Worm (Caenorhabditis elegans): ENCODE measurements around the gene R06F6.12.

Gene R06F6.12

DNA sequence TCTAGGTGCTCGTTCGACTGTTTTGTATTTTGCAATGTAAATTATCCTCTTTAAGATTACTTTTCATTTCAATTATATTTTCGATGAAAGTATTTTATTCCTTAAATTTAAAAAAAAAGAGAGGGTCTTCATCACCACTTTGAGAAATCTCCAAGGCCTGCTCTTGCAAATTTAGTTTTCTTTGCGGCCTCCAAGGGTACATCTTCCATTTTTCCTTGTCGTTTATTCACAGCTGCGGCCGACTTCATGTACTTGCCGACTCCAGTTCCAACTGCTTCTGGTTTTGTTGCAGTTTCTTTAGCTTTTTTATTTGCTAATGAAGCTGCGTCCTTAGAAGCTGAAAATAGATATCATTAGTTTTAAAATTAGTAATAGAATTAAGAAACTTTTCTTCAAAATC, 46.8 kb upstream of the R06F6.12 start:
- no peak for TF ChIP-seq sptf-1 (tag; optimal IDR thresholded peaks at IDR 0.05)
- no peak for TF ChIP-seq blmp-1 (tag; optimal IDR thresholded peaks at IDR 0.05)
- no peak for TF ChIP-seq mls-2 (tag; optimal IDR thresholded peaks at IDR 0.05)
- TF ChIP-seq ceh-43 (GFP tag; optimal IDR thresholded peaks at IDR 0.05): no peak
- no peak for TF ChIP-seq lin-32 (GFP tag; optimal IDR thresholded peaks at IDR 0.05)
- no peak for TF ChIP-seq pha-4 (tag; optimal IDR thresholded peaks at IDR 0.05)
- no peak for TF ChIP-seq lsy-2 (tag; optimal IDR thresholded peaks at IDR 0.05)
- no peak for TF ChIP-seq cnd-1 (tag; optimal IDR thresholded peaks at IDR 0.05)
- TF ChIP-seq ceh-39 (tag; optimal IDR thresholded peaks at IDR 0.05): no peak
- TF ChIP-seq snpc-4 (tag; optimal IDR thresholded peaks at IDR 0.05): no peak
- TF ChIP-seq drap-1 (GFP tag; optimal IDR thresholded peaks at IDR 0.05): no peak
- TF ChIP-seq bed-3 (GFP tag; optimal IDR thresholded peaks at IDR 0.05): no peak
- TF ChIP-seq unc-39 (tag; optimal IDR thresholded peaks at IDR 0.05): no peak
- no peak for TF ChIP-seq nhr-28 (tag; optimal IDR thresholded peaks at IDR 0.05)
- no peak for TF ChIP-seq M03D4.4 (tag; optimal IDR thresholded peaks at IDR 0.05)
- no peak for TF ChIP-seq nhr-76 (tag; optimal IDR thresholded peaks at IDR 0.05)
- no peak for TF ChIP-seq sem-2 (GFP tag; optimal IDR thresholded peaks at IDR 0.05)
- TF ChIP-seq elt-3 (tag; optimal IDR thresholded peaks at IDR 0.05): no peak
- TF ChIP-seq hlh-1 (tag; optimal IDR thresholded peaks at IDR 0.05): no peak
- TF ChIP-seq unc-62 (GFP tag; optimal IDR thresholded peaks at IDR 0.05): no peak

DNA sequence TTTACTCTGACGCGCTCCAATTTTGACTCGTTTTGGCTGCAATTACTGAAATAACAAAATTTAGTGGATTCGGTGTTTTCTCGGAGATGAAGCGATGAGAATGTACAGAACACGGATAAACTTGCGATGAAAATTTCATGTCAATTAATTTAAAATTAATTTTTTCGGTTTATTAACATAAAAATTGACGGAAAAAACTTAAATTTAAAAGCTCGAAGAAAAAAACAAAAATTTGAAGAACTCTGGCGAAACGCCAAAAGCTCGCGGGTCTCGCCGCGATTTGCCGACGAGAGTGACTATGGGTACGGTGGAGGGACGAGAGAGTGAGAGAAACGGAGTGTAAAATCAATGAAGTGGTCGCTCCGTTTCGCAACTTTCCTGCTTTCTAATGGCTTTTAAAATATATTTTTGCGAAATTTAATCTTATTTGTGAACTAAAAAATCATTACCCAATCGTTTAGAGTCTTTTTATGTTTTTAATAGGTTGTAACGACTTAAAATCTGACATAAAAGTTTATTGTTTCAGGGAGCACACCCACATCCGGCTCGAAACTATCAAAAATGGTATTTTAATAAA, 44.9 kb upstream of the R06F6.12 start, which contains the start of the genes gmps-1 and cap-2:
gmps-1 (minus strand) TSS at position 51 of the 577 bp plus-strand sequence.
cap-2 (plus strand) TSS at position 527 of the 577 bp plus-strand sequence.
- TF ChIP-seq nhr-12 (tag; optimal IDR thresholded peaks at IDR 0.05) (no peak), unc-39 (tag; optimal IDR thresholded peaks at IDR 0.05) (no peak), lin-32 (GFP tag; optimal IDR thresholded peaks at IDR 0.05) (no peak), unc-120 (tag; optimal IDR thresholded peaks at IDR 0.05; ENCODE audit: poor library complexity, severe bottlenecking) (peak; percentile 22), drap-1 (GFP tag; optimal IDR thresholded peaks at IDR 0.05) (peak; percentile 31), ces-1 (GFP tag; optimal IDR thresholded peaks at IDR 0.05) (peak; percentile 68), ceh-39 (tag; optimal IDR thresholded peaks at IDR 0.05) (peak; percentile 72), M03D4.4 (tag; optimal IDR thresholded peaks at IDR 0.05) (peak; percentile 28), cnd-1 (tag; optimal IDR thresholded peaks at IDR 0.05) (no peak), ceh-83 (GFP tag; optimal IDR thresholded peaks at IDR 0.05) (no peak), nhr-2 (tag; optimal IDR thresholded peaks at IDR 0.05) (peak; percentile 37), ham-2 (GFP tag; optimal IDR thresholded peaks at IDR 0.05) (no peak), nhr-28 (tag; optimal IDR thresholded peaks at IDR 0.05) (no peak), lin-13 (tag; optimal IDR thresholded peaks at IDR 0.05) (peak; percentile 84), hlh-1 (tag; optimal IDR thresholded peaks at IDR 0.05) (peak; percentile 53), lsy-2 (tag; optimal IDR thresholded peaks at IDR 0.05) (peak; percentile 100), elt-1 (tag; optimal IDR thresholded peaks at IDR 0.05; ENCODE audit: borderline replicate concordance, insufficient read depth) (no peak), zip-8 (tag; optimal IDR thresholded peaks at IDR 0.05) (no peak), elt-3 (tag; optimal IDR thresholded peaks at IDR 0.05) (no peak), mls-2 (tag; optimal IDR thresholded peaks at IDR 0.05) (peak; percentile 51), ztf-11 (tag; optimal IDR thresholded peaks at IDR 0.05) (no peak), mep-1 (tag; optimal IDR thresholded peaks at IDR 0.05) (peak; percentile 92), flh-1 (GFP tag; optimal IDR thresholded peaks at IDR 0.05) (no peak), nhr-237 (tag; optimal IDR thresholded peaks at IDR 0.05) (peak; percentile 86), tbx-8 (GFP tag; optimal IDR thresholded peaks at IDR 0.05) (no peak), mab-5 (tag; optimal IDR thresholded peaks at IDR 0.05) (no peak), unc-62 (GFP tag; optimal IDR thresholded peaks at IDR 0.05) (peak; percentile 22), blmp-1 (tag; optimal IDR thresholded peaks at IDR 0.05) (no peak), bed-3 (GFP tag; optimal IDR thresholded peaks at IDR 0.05) (no peak), sptf-1 (tag; optimal IDR thresholded peaks at IDR 0.05) (peak; percentile 75), pha-4 (tag; optimal IDR thresholded peaks at IDR 0.05) (peak; percentile 82), ceh-43 (GFP tag; optimal IDR thresholded peaks at IDR 0.05) (peak; percentile 15), sem-2 (GFP tag; optimal IDR thresholded peaks at IDR 0.05) (no peak), nhr-76 (tag; optimal IDR thresholded peaks at IDR 0.05) (no peak)

DNA sequence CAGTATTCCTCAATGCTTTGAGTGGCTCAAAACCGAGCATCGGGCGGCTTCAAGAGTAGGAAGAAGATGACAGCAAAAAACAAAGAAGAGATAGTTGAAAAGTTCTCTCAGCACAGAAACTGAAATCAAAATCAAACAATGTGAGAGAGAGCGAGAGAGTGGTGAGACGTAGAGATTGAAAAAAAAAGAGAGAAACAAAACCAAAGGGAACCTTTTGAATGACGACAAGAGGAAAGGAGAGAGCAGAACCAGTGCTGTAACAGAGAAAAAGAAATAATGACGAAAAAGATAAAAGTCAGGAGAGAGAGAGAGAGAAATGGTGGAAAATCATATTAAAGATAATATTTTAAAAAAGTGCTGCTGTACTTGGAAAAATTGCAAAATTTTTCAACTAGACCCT, 43.3 kb upstream of the R06F6.12 start:
- TF ChIP-seq unc-120 (tag; optimal IDR thresholded peaks at IDR 0.05; ENCODE audit: poor library complexity, severe bottlenecking) (peak; percentile 43), unc-62 (GFP tag; optimal IDR thresholded peaks at IDR 0.05) (peak; percentile 13), unc-39 (tag; optimal IDR thresholded peaks at IDR 0.05) (no peak)
